Fruit fly (Drosophila melanogaster) whole organism, embryonic: Measurements from ENCODE around the gene CG43312.

Experiments used
- Awh ChIP-seq: fragments of 200-800 bp; sonication (Bioruptor generic); IDR thresholded peaks from 2 replicates; pipeline ENCODE4, ENCODE4 v1.3.6; 2022; ENCODE audit warnings: missing biosample characterization, missing genetic modification characterization
- Blimp-1 ChIP-seq: fragments of 200-800 bp; sonication (Bioruptor generic); optimal IDR thresholded peaks from 3 replicates; lab custom pipeline; 2018; ENCODE audit warnings: missing biosample characterization, missing genetic modification characterization, mild to moderate bottlenecking, moderate library complexity, missing genetic modification reagents
- CG10147 ChIP-seq: fragments of 200-800 bp; sonication (Bioruptor generic); optimal IDR thresholded peaks from 2 replicates; lab custom pipeline; 2019; ENCODE audit warnings: missing biosample characterization, mild to moderate bottlenecking, missing genetic modification characterization, moderate library complexity
- CG10267 ChIP-seq: fragments of 200-800 bp; sonication (Bioruptor generic); optimal IDR thresholded peaks from 2 replicates; lab custom pipeline; 2018; ENCODE audit warnings: missing biosample characterization, mild to moderate bottlenecking, missing genetic modification characterization, moderate library complexity
- CG10565 ChIP-seq: fragments of 200-800 bp; sonication (Bioruptor generic); optimal IDR thresholded peaks from 3 replicates; lab custom pipeline; 2016; ENCODE audit warnings: missing biosample characterization, mild to moderate bottlenecking, missing genetic modification characterization
- CG1233 ChIP-seq: fragments of 200-800 bp; sonication (Bioruptor generic); optimal IDR thresholded peaks from 4 replicates; lab custom pipeline; 2018; ENCODE audit warnings: missing biosample characterization, mild to moderate bottlenecking, missing genetic modification characterization
- CG12744 ChIP-seq: fragments of 200-800 bp; sonication (Bioruptor generic); optimal IDR thresholded peaks from 2 replicates; lab custom pipeline; 2016; ENCODE audit warnings: missing biosample characterization, missing genetic modification characterization
- CG13123 ChIP-seq: fragments of 200-800 bp; sonication (Bioruptor generic); optimal IDR thresholded peaks from 2 replicates; lab custom pipeline; 2016; ENCODE audit warnings: missing biosample characterization, missing genetic modification characterization
- CG16779 ChIP-seq: fragments of 200-800 bp; sonication (Bioruptor generic); IDR thresholded peaks from 2 replicates; pipeline ENCODE4 v1.3.6; 2022; ENCODE audit warnings: missing biosample characterization, missing genetic modification characterization
- CG18262 ChIP-seq: fragments of 200-800 bp; optimal IDR thresholded peaks from 3 replicates; lab custom pipeline; 2019; ENCODE audit warnings: missing biosample characterization, mild to moderate bottlenecking, missing genetic modification characterization, moderate library complexity
- CG1832 ChIP-seq: fragments of 200-800 bp; sonication (Bioruptor generic); optimal IDR thresholded peaks from 2 replicates; lab custom pipeline; 2017; ENCODE audit warnings: missing biosample characterization, mild to moderate bottlenecking, missing genetic modification characterization, inconsistent platforms
- CG2120 ChIP-seq: fragments of 200-800 bp; sonication (Bioruptor generic); optimal IDR thresholded peaks from 3 replicates; lab custom pipeline; 2016; ENCODE audit warnings: missing biosample characterization, missing genetic modification characterization
- CG2889 ChIP-seq: fragments of 200-800 bp; sonication (Bioruptor generic); IDR thresholded peaks from 3 replicates; pipeline ENCODE4 v1.3.6; 2022; ENCODE audit warnings: missing biosample characterization, missing genetic modification characterization
- CG34422 ChIP-seq: fragments of 200-800 bp; sonication (Bioruptor generic); IDR thresholded peaks from 3 replicates; pipeline ENCODE4 v1.3.6; 2022; ENCODE audit warnings: missing biosample characterization, missing genetic modification characterization
- CG3847 ChIP-seq: fragments of 200-800 bp; sonication (Bioruptor generic); IDR thresholded peaks from 2 replicates; pipeline ENCODE4 v1.3.6; 2022; ENCODE audit warnings: missing biosample characterization, missing genetic modification characterization
- CG4707 ChIP-seq: fragments of 200-800 bp; sonication (Bioruptor generic); optimal IDR thresholded peaks from 2 replicates; lab custom pipeline; 2018; ENCODE audit warnings: missing biosample characterization, mild to moderate bottlenecking, missing genetic modification characterization, moderate library complexity
- CG5180 ChIP-seq: fragments of 200-800 bp; sonication (Bioruptor generic); optimal IDR thresholded peaks from 3 replicates; lab custom pipeline; 2017; ENCODE audit warnings: missing biosample characterization, missing genetic modification characterization, mild to moderate bottlenecking, moderate library complexity, missing genetic modification reagents
- CG6254 ChIP-seq: fragments of 200-800 bp; sonication (Bioruptor generic); optimal IDR thresholded peaks from 3 replicates; lab custom pipeline; 2017; ENCODE audit warnings: mild to moderate bottlenecking, missing biosample characterization, missing genetic modification reagents, missing genetic modification characterization
- CG6765 ChIP-seq: fragments of 200-800 bp; sonication (Bioruptor generic); optimal IDR thresholded peaks from 3 replicates; lab custom pipeline; 2017; ENCODE audit warnings: missing biosample characterization, mild to moderate bottlenecking, missing genetic modification characterization
- CG8089 ChIP-seq: fragments of 200-800 bp; sonication (Bioruptor generic); optimal IDR thresholded peaks from 3 replicates; lab custom pipeline; 2016; ENCODE audit warnings: missing biosample characterization, missing genetic modification characterization
- CG8290 ChIP-seq, 3 experiments: fragments of 200-800 bp; sonication (Bioruptor generic); optimal IDR thresholded peaks; 2 replicates each; lab custom pipeline; 2016 to 2019; ENCODE audit warnings: missing biosample characterization in 3 of 3, missing genetic modification characterization in 3 of 3, mild to moderate bottlenecking in 2 of 3, moderate library complexity in 1 of 3
- CG8478 ChIP-seq: fragments of >200 bp; optimal IDR thresholded peaks from 2 replicates; lab custom pipeline; 2018
- CrebB ChIP-seq: fragments of 200-800 bp; sonication (Bioruptor generic); optimal IDR thresholded peaks from 3 replicates; lab custom pipeline; 2018; ENCODE audit warnings: missing biosample characterization, mild to moderate bottlenecking, missing genetic modification characterization
- Gug ChIP-seq: fragments of 200-800 bp; sonication (Bioruptor generic); IDR thresholded peaks from 4 replicates; pipeline ENCODE4 v1.3.6; 2022; ENCODE audit warnings: missing biosample characterization, missing genetic modification characterization
- Hey ChIP-seq: fragments of 200-800 bp; sonication (Bioruptor generic); optimal IDR thresholded peaks from 3 replicates; lab custom pipeline; 2018; ENCODE audit warnings: missing biosample characterization, mild to moderate bottlenecking, missing genetic modification characterization
- Hmx ChIP-seq: fragments of 200-800 bp; sonication (Bioruptor generic); optimal IDR thresholded peaks from 2 replicates; lab custom pipeline; 2016; ENCODE audit warnings: missing biosample characterization, missing genetic modification characterization
- Hr78 ChIP-seq, 2 experiments: fragments of 200-800 bp in 1 of 2; fragments of >200 bp in 1 of 2; sonication (Bioruptor generic) in 1 of 2; optimal IDR thresholded peaks; 2 replicates each; lab custom pipeline; 2017 to 2019; ENCODE audit warnings: missing biosample characterization in 2 of 2, missing genetic modification characterization in 2 of 2, mild to moderate bottlenecking in 1 of 2, moderate library complexity in 1 of 2
- Lim3 ChIP-seq: fragments of 200-800 bp; sonication (Bioruptor generic); IDR thresholded peaks from 2 replicates; pipeline ENCODE4 v1.3.6; 2022; ENCODE audit warnings: missing biosample characterization, missing genetic modification characterization
- Med ChIP-seq: fragments of 200-800 bp; sonication (Bioruptor generic); peaks from one replicate; lab custom pipeline; 2016; ENCODE audit warnings: missing biosample characterization, missing genetic modification characterization, mild to moderate bottlenecking, inconsistent platforms, moderate library complexity
- NC2α ChIP-seq: fragments of 200-800 bp; sonication (Bioruptor generic); optimal IDR thresholded peaks from 2 replicates; lab custom pipeline; 2016; ENCODE audit warnings: missing biosample characterization, missing genetic modification characterization
- Optix ChIP-seq: fragments of 200-800 bp; sonication (Bioruptor generic); IDR thresholded peaks from 3 replicates; pipeline ENCODE4 v1.3.6; 2022; ENCODE audit warnings: missing biosample characterization, missing genetic modification characterization
- Side ChIP-seq: fragments of 200-800 bp; sonication (Bioruptor generic); optimal IDR thresholded peaks from 2 replicates; lab custom pipeline; 2016; ENCODE audit warnings: missing biosample characterization, missing genetic modification characterization
- Tbp ChIP-seq: fragments of >200 bp; optimal IDR thresholded peaks from 2 replicates; lab custom pipeline; 2018; ENCODE audit warnings: missing biosample characterization, missing genetic modification characterization
- al ChIP-seq: fragments of 200-800 bp; sonication (Bioruptor generic); IDR thresholded peaks from 2 replicates; pipeline ENCODE4 v1.3.6; 2022; ENCODE audit warnings: missing biosample characterization, missing genetic modification characterization
- chn ChIP-seq: fragments of 200-800 bp; sonication (Bioruptor generic); optimal IDR thresholded peaks from 2 replicates; lab custom pipeline; 2016; ENCODE audit warnings: missing biosample characterization, missing genetic modification characterization
- croc ChIP-seq: fragments of 200-800 bp; sonication (Bioruptor generic); conservative IDR thresholded peaks from 3 replicates; pipeline ENCODE4 v1.3.6; 2022; ENCODE audit warnings: missing biosample characterization, missing genetic modification characterization
- crol ChIP-seq: fragments of 200-800 bp; sonication (Bioruptor generic); IDR thresholded peaks from 2 replicates; pipeline ENCODE4 v1.3.6; 2022; ENCODE audit warnings: missing biosample characterization, missing genetic modification characterization
- disco-r ChIP-seq: fragments of 200-800 bp; sonication (Bioruptor generic); optimal IDR thresholded peaks from 2 replicates; lab custom pipeline; 2016; ENCODE audit warnings: missing biosample characterization, missing genetic modification characterization
- ftz-f1 ChIP-seq: fragments of 200-800 bp; sonication (Bioruptor generic); optimal IDR thresholded peaks from 2 replicates; lab custom pipeline; 2016; ENCODE audit warnings: missing biosample characterization, missing genetic modification characterization
- kay ChIP-seq: fragments of 200-800 bp; sonication (Bioruptor generic); optimal IDR thresholded peaks from 2 replicates; lab custom pipeline; 2016; ENCODE audit warnings: missing biosample characterization, missing genetic modification characterization
- luna ChIP-seq: fragments of 200-800 bp; sonication (Bioruptor generic); optimal IDR thresholded peaks from 2 replicates; lab custom pipeline; 2016; ENCODE audit warnings: missing biosample characterization, missing genetic modification characterization
- mirr ChIP-seq: fragments of 200-800 bp; sonication (Bioruptor generic); optimal IDR thresholded peaks from 3 replicates; lab custom pipeline; 2018; ENCODE audit warnings: missing biosample characterization, mild to moderate bottlenecking, missing genetic modification characterization
- nmo ChIP-seq: fragments of 200-800 bp; sonication (Bioruptor generic); optimal IDR thresholded peaks from 2 replicates; lab custom pipeline; 2018; ENCODE audit warnings: missing biosample characterization, mild to moderate bottlenecking, missing genetic modification characterization, moderate library complexity
- odd ChIP-seq: fragments of 200-800 bp; sonication (Bioruptor generic); optimal IDR thresholded peaks from 2 replicates; lab custom pipeline; 2017; ENCODE audit warnings: missing biosample characterization, mild to moderate bottlenecking, missing genetic modification characterization
- sd ChIP-seq: fragments of 200-800 bp; sonication (Bioruptor generic); optimal IDR thresholded peaks from 3 replicates; lab custom pipeline; 2018; ENCODE audit warnings: missing biosample characterization, mild to moderate bottlenecking, missing genetic modification characterization, moderate library complexity
- seq ChIP-seq: fragments of 200-800 bp; sonication (Bioruptor generic); IDR thresholded peaks from 2 replicates; pipeline ENCODE4 v1.3.6; 2022; ENCODE audit warnings: missing biosample characterization, missing genetic modification characterization
- sna ChIP-seq: fragments of 200-800 bp; sonication (Bioruptor generic); IDR thresholded peaks from 2 replicates; pipeline ENCODE4 v1.3.6; 2022; ENCODE audit warnings: missing biosample characterization, missing genetic modification characterization; ENCODE audit not compliant: partially characterized antibody
- sr ChIP-seq: fragments of 200-800 bp; sonication (Bioruptor generic); IDR thresholded peaks from 3 replicates; pipeline ENCODE4 v1.3.6; 2022; ENCODE audit warnings: missing biosample characterization, missing genetic modification characterization
- stc ChIP-seq: fragments of 200-800 bp; sonication (Bioruptor generic); IDR thresholded peaks from 2 replicates; pipeline ENCODE4 v1.3.6; 2022; ENCODE audit warnings: missing biosample characterization, missing genetic modification characterization
- trem ChIP-seq: fragments of 200-800 bp; optimal IDR thresholded peaks from 3 replicates; lab custom pipeline; 2019; ENCODE audit warnings: missing biosample characterization, mild to moderate bottlenecking, missing genetic modification characterization, moderate library complexity
- unpg ChIP-seq: fragments of 200-800 bp; sonication (Bioruptor generic); optimal IDR thresholded peaks from 3 replicates; lab custom pipeline; 2018; ENCODE audit warnings: missing biosample characterization, mild to moderate bottlenecking, missing genetic modification characterization, moderate library complexity

CG43312 gene

dm6 chr3L:22455953-22456488 lies 45.4 kb upstream of the CG43312 start (continued):
- TF ChIP-seq NC2α (no peak), crol (GFP tag; lab: Robert Waterston, UW) (no peak; the same call in 1 of the 2 replicates), CG12744 (GFP tag; lab: Kevin White, UChicago) (no peak), CG1233 (GFP tag; lab: Kevin White, UChicago) (no peak), CG1832 (GFP tag; lab: Kevin White, UChicago) (no peak), CG6254 (GFP tag; lab: Kevin White, UChicago) (no peak), Hmx (no peak), CrebB (no peak), sr (0 out of 3 replicates have a peak, but pooled peaks have one; percentile 9), disco-r (GFP tag; lab: Kevin White, UChicago) (no peak), CG34422 (GFP tag; lab: Robert Waterston, UW) (no peak), Awh (GFP tag; lab: Robert Waterston, UW) (no peak), Hr78 (GFP tag; optimal IDR thresholded peaks at IDR 0.05; lab: Kevin White, UChicago) (peak in 1 of 2 experiments; percentile 13), CG10267 (tag; lab: Kevin White, UChicago) (no peak), ftz-f1 (GFP tag; lab: Kevin White, UChicago) (no peak), luna (GFP tag; lab: Kevin White, UChicago) (no peak), Lim3 (GFP tag; lab: Robert Waterston, UW) (no peak), Gug (GFP tag; lab: Robert Waterston, UW) (no peak), al (GFP tag; lab: Robert Waterston, UW) (no peak), chn (no peak), odd (GFP tag; lab: Kevin White, UChicago) (no peak), Hey (tag; lab: Kevin White, UChicago) (no peak), CG13123 (GFP tag; lab: Kevin White, UChicago) (no peak), Blimp-1 (GFP tag; lab: Kevin White, UChicago) (peak; percentile 75), sna (GFP tag; lab: Robert Waterston, UW) (no peak), CG2120 (GFP tag; lab: Kevin White, UChicago) (no peak), CG8290 (GFP tag; optimal IDR thresholded peaks at IDR 0.05; lab: Kevin White, UChicago) (no peak), CG8290 (tag; optimal IDR thresholded peaks at IDR 0.05; lab: Kevin White, UChicago) (peak in 1 of 2 experiments; percentile 48), CG6765 (GFP tag; lab: Kevin White, UChicago) (no peak), CG3847 (GFP tag; lab: Robert Waterston, UW) (no peak), CG10565 (GFP tag; lab: Kevin White, UChicago) (no peak), CG4707 (GFP tag; lab: Kevin White, UChicago) (no peak), stc (no peak), CG2889 (GFP tag; lab: Robert Waterston, UW) (no peak), CG5180 (GFP tag; lab: Kevin White, UChicago) (no peak), unpg (GFP tag; lab: Kevin White, UChicago) (no peak), trem (tag; lab: Kevin White, UChicago) (no peak), kay (peak; percentile 23), croc (GFP tag; lab: Robert Waterston, UW) (no peak), nmo (GFP tag; lab: Kevin White, UChicago) (no peak), mirr (GFP tag; lab: Kevin White, UChicago) (no peak), CG8478 (lab: Kevin White, UChicago) (peak; percentile 74), sd (peak; percentile 13), Med (peak; percentile 25), CG8089 (no peak), Optix (GFP tag; lab: Robert Waterston, UW) (no peak), CG16779 (no peak), CG18262 (tag; lab: Kevin White, UChicago) (no peak), Tbp (GFP tag; lab: Kevin White, UChicago) (no peak), seq (GFP tag; lab: Robert Waterston, UW) (no peak), Side (GFP tag; lab: Kevin White, UChicago) (no peak), CG10147 (no peak)
